Worm (Caenorhabditis elegans): ENCODE data around the gene ZK813.7.

DNA sequence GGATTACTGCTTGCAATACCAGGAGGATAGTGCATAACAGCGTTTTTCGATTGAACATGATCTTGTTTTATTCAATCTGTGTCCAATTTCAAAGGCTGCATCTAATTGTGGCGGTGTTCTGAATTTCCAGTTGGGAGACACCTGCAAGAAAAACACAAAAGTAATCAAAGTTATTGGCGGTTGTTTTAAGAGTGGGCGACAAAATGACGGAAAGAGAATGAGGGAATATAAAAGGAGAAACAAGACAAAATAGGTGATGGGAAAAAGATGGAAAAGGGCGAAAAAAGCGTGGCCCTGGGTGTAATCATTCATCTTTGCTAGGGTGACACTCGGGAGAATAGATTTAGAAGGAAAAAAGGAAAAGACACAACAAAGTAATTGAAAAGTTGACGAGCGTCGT lies 21.2 kb downstream of the ZK813.7 start, which contains the start of the genes ZK377.15 and sax-3:
- TF ChIP-seq med-1 (GFP tag; optimal IDR thresholded peaks at IDR 0.05; ENCODE audit: insufficient read depth) = no peak
- TF ChIP-seq cog-1 (tag; optimal IDR thresholded peaks at IDR 0.05) = no peak

Measured in whole organism, midembryonic.